Fruit fly (Drosophila melanogaster) whole organism, embryonic: ENCODE data around the gene CG32487.

Source experiments
- Awh ChIP-seq: fragments of 200-800 bp; sonication (Bioruptor generic); IDR thresholded peaks from 2 replicates; pipeline ENCODE4, ENCODE4 v1.3.6; 2022; ENCODE audit warnings: missing biosample characterization, missing genetic modification characterization
- CG10209 ChIP-seq: fragments of 200-800 bp; sonication (Bioruptor generic); optimal IDR thresholded peaks from 3 replicates; lab custom pipeline; 2017; ENCODE audit warnings: missing biosample characterization, mild to moderate bottlenecking, missing genetic modification characterization, missing genetic modification reagents
- CG10274 ChIP-seq: fragments of 200-800 bp; sonication (Bioruptor generic); optimal IDR thresholded peaks from 3 replicates; lab custom pipeline; 2017; ENCODE audit warnings: missing biosample characterization, mild to moderate bottlenecking, missing genetic modification characterization
- CG11723 ChIP-seq: fragments of 200-800 bp; sonication (Bioruptor generic); optimal IDR thresholded peaks from 2 replicates; lab custom pipeline; 2017; ENCODE audit warnings: missing biosample characterization, mild to moderate bottlenecking, missing genetic modification characterization
- CG13296 ChIP-seq: fragments of 200-800 bp; sonication (Bioruptor generic); optimal IDR thresholded peaks from 3 replicates; lab custom pipeline; 2018; ENCODE audit warnings: missing biosample characterization, mild to moderate bottlenecking, missing genetic modification characterization
- CG15696 ChIP-seq: fragments of 200-800 bp; sonication (Bioruptor generic); optimal IDR thresholded peaks from 2 replicates; lab custom pipeline; 2019; ENCODE audit warnings: missing biosample characterization, mild to moderate bottlenecking, missing genetic modification characterization, moderate library complexity
- CG1647 ChIP-seq: fragments of 200-800 bp; sonication (Bioruptor generic); optimal IDR thresholded peaks from 3 replicates; lab custom pipeline; 2016; ENCODE audit warnings: missing biosample characterization, missing genetic modification characterization
- CG2199 ChIP-seq: fragments of 200-800 bp; sonication (Bioruptor generic); IDR thresholded peaks from 3 replicates; pipeline ENCODE4 v1.3.6; 2022; ENCODE audit warnings: missing biosample characterization, missing genetic modification characterization
- CG4404 ChIP-seq: fragments of 200-800 bp; sonication (Bioruptor generic); IDR thresholded peaks from 2 replicates; pipeline ENCODE4 v1.3.6; 2022; ENCODE audit warnings: missing biosample characterization, missing genetic modification characterization
- CG4854 ChIP-seq: fragments of 200-800 bp; sonication (Bioruptor generic); optimal IDR thresholded peaks from 2 replicates; lab custom pipeline; 2016; ENCODE audit warnings: missing biosample characterization, missing genetic modification characterization, inconsistent platforms
- CG6813 ChIP-seq: fragments of 200-800 bp; sonication (Bioruptor generic); optimal IDR thresholded peaks from 2 replicates; lab custom pipeline; 2017; ENCODE audit warnings: missing biosample characterization, missing genetic modification characterization, mild to moderate bottlenecking, moderate library complexity, missing genetic modification reagents
- CG7556 ChIP-seq: fragments of 200-800 bp; sonication (Bioruptor generic); optimal IDR thresholded peaks from 2 replicates; lab custom pipeline; 2017; ENCODE audit warnings: missing biosample characterization, mild to moderate bottlenecking, missing genetic modification characterization
- Chrac-16 ChIP-seq: fragments of 200-800 bp; sonication (Bioruptor generic); optimal IDR thresholded peaks from 3 replicates; lab custom pipeline; 2016; ENCODE audit warnings: missing biosample characterization, missing genetic modification characterization
- CkIIα-i1 ChIP-seq: fragments of 200-800 bp; sonication (Bioruptor generic); IDR thresholded peaks from 2 replicates; pipeline ENCODE4 v1.3.6; 2022; ENCODE audit warnings: missing biosample characterization, missing genetic modification characterization
- D ChIP-seq, 2 experiments: fragments of 200-800 bp in 1 of 2; fragments of >200 bp in 1 of 2; sonication (Bioruptor generic) in 1 of 2; optimal IDR thresholded peaks; 2 replicates in 1 of 2; 3 replicates in 1 of 2; lab custom pipeline; 2017; ENCODE audit warnings: mild to moderate bottlenecking in 1 of 2, missing biosample characterization in 1 of 2, missing genetic modification characterization in 1 of 2, missing genetic modification reagents in 1 of 2
- Dad ChIP-seq: fragments of 200-800 bp; sonication (Bioruptor generic); optimal IDR thresholded peaks from 3 replicates; lab custom pipeline; 2016; ENCODE audit warnings: missing biosample characterization, missing genetic modification characterization
- Dref ChIP-seq: fragments of 200-800 bp; sonication (Bioruptor generic); IDR thresholded peaks from 2 replicates; pipeline ENCODE4 v1.3.6; 2022; ENCODE audit warnings: missing biosample characterization, missing genetic modification characterization
- Hmr ChIP-seq: fragments of 200-800 bp; sonication (Bioruptor generic); optimal IDR thresholded peaks from 3 replicates; lab custom pipeline; 2017; ENCODE audit warnings: mild to moderate bottlenecking, missing biosample characterization, missing genetic modification reagents, missing genetic modification characterization
- Lpt ChIP-seq: fragments of >200 bp; optimal IDR thresholded peaks from 2 replicates; lab custom pipeline; 2018; ENCODE audit warnings: missing biosample characterization, missing genetic modification characterization
- MTF-1 ChIP-seq: fragments of 200-800 bp; sonication (Bioruptor generic); optimal IDR thresholded peaks from 2 replicates; lab custom pipeline; 2018; ENCODE audit warnings: missing biosample characterization, mild to moderate bottlenecking, missing genetic modification characterization, borderline replicate concordance
- NFAT ChIP-seq: fragments of 200-800 bp; sonication (Bioruptor generic); IDR thresholded peaks from 2 replicates; pipeline ENCODE4 v1.3.6; 2022; ENCODE audit warnings: missing biosample characterization, missing genetic modification characterization
- Sry-β ChIP-seq: fragments of 200-800 bp; sonication (Bioruptor generic); optimal IDR thresholded peaks from 2 replicates; lab custom pipeline; 2018; ENCODE audit warnings: missing biosample characterization, mild to moderate bottlenecking, missing genetic modification characterization, moderate library complexity
- Sry-δ ChIP-seq: fragments of 200-800 bp; sonication (Bioruptor generic); optimal IDR thresholded peaks from 2 replicates; lab custom pipeline; 2016; ENCODE audit warnings: missing biosample characterization, missing genetic modification characterization
- ab ChIP-seq: fragments of 200-800 bp; sonication (Bioruptor generic); optimal IDR thresholded peaks from 2 replicates; lab custom pipeline; 2016; ENCODE audit warnings: missing biosample characterization, missing genetic modification characterization
- bcd ChIP-seq: fragments of 200-800 bp; sonication (Bioruptor generic); optimal IDR thresholded peaks from 2 replicates; lab custom pipeline; 2017; ENCODE audit warnings: missing biosample characterization, mild to moderate bottlenecking, missing genetic modification characterization
- croc ChIP-seq: fragments of 200-800 bp; sonication (Bioruptor generic); conservative IDR thresholded peaks from 3 replicates; pipeline ENCODE4 v1.3.6; 2022; ENCODE audit warnings: missing biosample characterization, missing genetic modification characterization
- crp ChIP-seq, 2 experiments: fragments of 200-800 bp; sonication (Bioruptor generic); optimal IDR thresholded peaks; 2 replicates in 1 of 2; 3 replicates in 1 of 2; lab custom pipeline; 2017; ENCODE audit warnings: missing biosample characterization in 2 of 2, missing genetic modification characterization in 2 of 2, mild to moderate bottlenecking in 1 of 2, moderate library complexity in 1 of 2
- dmrt99B ChIP-seq: fragments of 200-800 bp; sonication (Bioruptor generic); optimal IDR thresholded peaks from 2 replicates; lab custom pipeline; 2018; ENCODE audit warnings: missing biosample characterization, mild to moderate bottlenecking, missing genetic modification characterization, moderate library complexity
- esg ChIP-seq: fragments of 200-800 bp; sonication (Bioruptor generic); conservative IDR thresholded peaks from 2 replicates; pipeline ENCODE4 v1.3.6; 2022; ENCODE audit warnings: missing biosample characterization, missing genetic modification characterization
- fd3F ChIP-seq: fragments of 200-800 bp; sonication (Bioruptor generic); optimal IDR thresholded peaks from 2 replicates; lab custom pipeline; 2018; ENCODE audit warnings: missing biosample characterization, mild to moderate bottlenecking, missing genetic modification characterization, moderate library complexity
- grau ChIP-seq: fragments of 200-800 bp; optimal IDR thresholded peaks from 3 replicates; lab custom pipeline; 2019; ENCODE audit warnings: missing biosample characterization, mild to moderate bottlenecking, missing genetic modification characterization, moderate library complexity
- oc ChIP-seq: fragments of 200-800 bp; sonication (Bioruptor generic); optimal IDR thresholded peaks from 2 replicates; lab custom pipeline; 2018; ENCODE audit warnings: missing biosample characterization, mild to moderate bottlenecking, missing genetic modification characterization, moderate library complexity
- org-1 ChIP-seq: fragments of 200-800 bp; sonication (Bioruptor generic); optimal IDR thresholded peaks from 2 replicates; lab custom pipeline; 2017; ENCODE audit warnings: missing biosample characterization, missing genetic modification characterization
- pfk ChIP-seq: fragments of 200-800 bp; sonication (Bioruptor generic); optimal IDR thresholded peaks from 2 replicates; lab custom pipeline; 2018; ENCODE audit warnings: missing biosample characterization, mild to moderate bottlenecking, missing genetic modification characterization, moderate library complexity
- phol ChIP-seq: fragments of 200-800 bp; sonication (Bioruptor generic); optimal IDR thresholded peaks from 3 replicates; lab custom pipeline; 2018; ENCODE audit warnings: missing biosample characterization, mild to moderate bottlenecking, missing genetic modification characterization, moderate library complexity
- pita ChIP-seq: fragments of 200-800 bp; sonication (Bioruptor generic); optimal IDR thresholded peaks from 2 replicates; lab custom pipeline; 2017; ENCODE audit warnings: missing biosample characterization, mild to moderate bottlenecking, missing genetic modification characterization
- sc ChIP-seq, 3 experiments: fragments of >200 bp in 2 of 3; fragments of 200-800 bp in 1 of 3; sonication (Bioruptor generic) in 1 of 3; optimal IDR thresholded peaks; 2 replicates in 2 of 3; 3 replicates in 1 of 3; lab custom pipeline; 2017; ENCODE audit warnings: mild to moderate bottlenecking in 1 of 3, missing biosample characterization in 1 of 3, missing genetic modification characterization in 1 of 3, missing genetic modification reagents in 1 of 3
- tll ChIP-seq, 2 experiments: fragments of 200-800 bp in 1 of 2; fragments of >200 bp in 1 of 2; sonication (Bioruptor generic) in 1 of 2; optimal IDR thresholded peaks; 2 replicates each; lab custom pipeline; 2017 to 2019; ENCODE audit warnings: missing biosample characterization in 2 of 2, missing genetic modification characterization in 2 of 2, mild to moderate bottlenecking in 1 of 2, moderate library complexity in 1 of 2
- ttk ChIP-seq: fragments of 200-800 bp; sonication (Bioruptor generic); IDR thresholded peaks from 2 replicates; pipeline ENCODE4 v2.1.2; 2022; ENCODE audit warnings: missing biosample characterization, missing genetic modification characterization
- twi ChIP-seq: fragments of 200-800 bp; optimal IDR thresholded peaks from 2 replicates; lab custom pipeline; 2019; ENCODE audit warnings: missing biosample characterization, mild to moderate bottlenecking, missing genetic modification characterization, moderate library complexity
- vfl ChIP-seq: fragments of 200-800 bp; sonication (Bioruptor generic); optimal IDR thresholded peaks from 2 replicates; lab custom pipeline; 2016; ENCODE audit warnings: missing biosample characterization, missing genetic modification characterization

The CG32487 gene

dm6 chr3L:3052110-3052871, 35.2 kb upstream of the CG32487 start, which contains the start of gene CG1271 (continued):
- TF ChIP-seq croc (GFP tag; lab: Robert Waterston, UW) (no peak), CG4404 (peak; percentile 29; the same call in 1 of the 2 replicates), sc (optimal IDR thresholded peaks at IDR 0.05; lab: Kevin White, UChicago) (no peak), sc (GFP tag; optimal IDR thresholded peaks at IDR 0.05; lab: Kevin White, UChicago) (no peak), CG4854 (GFP tag; lab: Kevin White, UChicago) (peak; percentile 64), crp (GFP tag; optimal IDR thresholded peaks at IDR 0.05; lab: Kevin White, UChicago) (peak in 1 of 2 experiments; percentile 74), CG15696 (peak; percentile 40), Awh (GFP tag; lab: Robert Waterston, UW) (no peak), CG2199 (GFP tag; lab: Robert Waterston, UW) (no peak), CG13296 (peak; percentile 65), Sry-β (peak; percentile 99), CG1647 (peak; percentile 65), CkIIα-i1 (GFP tag; lab: Robert Waterston, UW) (no peak), Hmr (GFP tag; lab: Kevin White, UChicago) (no peak), CG11723 (GFP tag; lab: Kevin White, UChicago) (no peak), ttk (GFP tag; lab: Robert Waterston, UW) (peak; percentile 46; the same call in 1 of the 2 replicates), esg (GFP tag; lab: Robert Waterston, UW) (peak; percentile 45), Lpt (GFP tag; lab: Kevin White, UChicago) (no peak), pita (GFP tag; lab: Kevin White, UChicago) (no peak), Chrac-16 (GFP tag; lab: Kevin White, UChicago) (peak; percentile 57), grau (tag; lab: Kevin White, UChicago) (peak; percentile 68), pfk (GFP tag; lab: Kevin White, UChicago) (no peak), CG10209 (peak; percentile 54), Sry-δ (GFP tag; lab: Kevin White, UChicago) (peak; percentile 72), Dad (GFP tag; lab: Kevin White, UChicago) (peak; percentile 83), oc (tag; lab: Kevin White, UChicago) (no peak), CG7556 (peak; percentile 41), twi (tag; lab: Kevin White, UChicago) (peak; percentile 59), NFAT (GFP tag; lab: Robert Waterston, UW) (peak; percentile 58), D (optimal IDR thresholded peaks at IDR 0.05; lab: Kevin White, UChicago) (no peak), D (GFP tag; optimal IDR thresholded peaks at IDR 0.05; lab: Kevin White, UChicago) (peak; percentile 25), CG10274 (GFP tag; lab: Kevin White, UChicago) (peak; percentile 10), tll (GFP tag; optimal IDR thresholded peaks at IDR 0.05; lab: Kevin White, UChicago) (peak; percentile 29 to 81), phol (peak; percentile 80), MTF-1 (GFP tag; lab: Kevin White, UChicago) (no peak), bcd (GFP tag; lab: Kevin White, UChicago) (peak; percentile 70), org-1 (peak; percentile 13), fd3F (no peak), vfl (peak; percentile 39), CG6813 (GFP tag; lab: Kevin White, UChicago) (no peak), dmrt99B (tag; lab: Kevin White, UChicago) (peak; percentile 58), Dref (0 out of 2 replicates have a peak, but pooled peaks have one; percentile 16), ab (GFP tag; lab: Kevin White, UChicago) (no peak)
